Worm (Caenorhabditis elegans) whole organism, L2 larva: ENCODE measurements around the gene nhr-202.

ENCODE experiments used
- R02D3.7 ChIP-seq: fragments of 150-350 bp; optimal IDR thresholded peaks from 2 replicates; lab custom pipeline; 2014; ENCODE audit warnings: missing biosample characterization, missing genetic modification characterization
- alr-1 ChIP-seq: fragments of 150-350 bp; optimal IDR thresholded peaks from 2 replicates; lab custom pipeline; 2014; ENCODE audit warnings: missing biosample characterization, missing genetic modification characterization
- ama-1 ChIP-seq: fragments of 150-350 bp; optimal IDR thresholded peaks from 2 replicates; lab custom pipeline; 2018; ENCODE audit warnings: inconsistent platforms
- ceh-16 ChIP-seq: fragments of 150-350 bp; optimal IDR thresholded peaks from 2 replicates; lab custom pipeline; 2014; ENCODE audit warnings: missing biosample characterization, missing genetic modification characterization
- ceh-82 ChIP-seq: fragments of 150-350 bp; optimal IDR thresholded peaks from 2 replicates; lab custom pipeline; 2014; ENCODE audit warnings: missing biosample characterization, missing genetic modification characterization
- crh-2 ChIP-seq: sonication (generic microtip); optimal IDR thresholded peaks from 2 replicates; lab custom pipeline; 2017; ENCODE audit warnings: missing biosample characterization, missing genetic modification characterization
- dmd-4 ChIP-seq: sonication (generic microtip); optimal IDR thresholded peaks from 2 replicates; lab custom pipeline; 2017; ENCODE audit warnings: missing biosample characterization, missing genetic modification characterization
- egl-27 ChIP-seq: sonication (generic microtip); optimal IDR thresholded peaks from 3 replicates; lab custom pipeline; 2017; ENCODE audit warnings: missing biosample characterization, missing genetic modification reagents, missing genetic modification characterization
- elt-1 ChIP-seq: fragments of 150-350 bp; optimal IDR thresholded peaks from 2 replicates; lab custom pipeline; 2014; ENCODE audit warnings: missing biosample characterization, missing genetic modification characterization
- fos-1 ChIP-seq: fragments of 150-350 bp; optimal IDR thresholded peaks from 2 replicates; lab custom pipeline; 2014; ENCODE audit warnings: missing biosample characterization, missing genetic modification characterization
- gmeb-1 ChIP-seq: fragments of 150-350 bp; optimal IDR thresholded peaks from 2 replicates; lab custom pipeline; 2014; ENCODE audit warnings: missing biosample characterization, missing genetic modification characterization
- lin-11 ChIP-seq: fragments of 150-350 bp; sonication (generic microtip); optimal IDR thresholded peaks from 2 replicates; lab custom pipeline; 2014; ENCODE audit warnings: missing biosample characterization, missing genetic modification characterization, inconsistent platforms, mixed read lengths
- lsy-2 ChIP-seq, 2 experiments: fragments of 150-350 bp in 1 of 2; sonication (generic microtip) in 1 of 2; optimal IDR thresholded peaks; 2 replicates each; lab custom pipeline; 2014 to 2017; ENCODE audit warnings: missing biosample characterization in 2 of 2, missing genetic modification characterization in 2 of 2
- mab-5 ChIP-seq: fragments of 150-350 bp; optimal IDR thresholded peaks from 2 replicates; lab custom pipeline; 2014; ENCODE audit warnings: missing biosample characterization, missing genetic modification characterization
- mdl-1 ChIP-seq, 2 experiments: fragments of 150-350 bp in 1 of 2; sonication (generic microtip) in 1 of 2; optimal IDR thresholded peaks; 2 replicates each; lab custom pipeline; 2017; ENCODE audit warnings: missing biosample characterization in 2 of 2, missing genetic modification characterization in 2 of 2
- nhr-10 ChIP-seq: sonication (generic microtip); optimal IDR thresholded peaks from 2 replicates; lab custom pipeline; 2017; ENCODE audit warnings: missing biosample characterization, missing genetic modification characterization
- nhr-12 ChIP-seq: fragments of 150-350 bp; optimal IDR thresholded peaks from 2 replicates; lab custom pipeline; 2014; ENCODE audit warnings: missing biosample characterization, missing genetic modification characterization
- nhr-129 ChIP-seq: fragments of 150-350 bp; optimal IDR thresholded peaks from 2 replicates; lab custom pipeline; 2014; ENCODE audit warnings: missing biosample characterization, missing genetic modification characterization
- nhr-21 ChIP-seq: fragments of 150-350 bp; optimal IDR thresholded peaks from 2 replicates; lab custom pipeline; 2014; ENCODE audit warnings: missing biosample characterization, missing genetic modification characterization
- nhr-23 ChIP-seq: fragments of 150-350 bp; optimal IDR thresholded peaks from 2 replicates; lab custom pipeline; 2014; ENCODE audit warnings: missing biosample characterization, missing genetic modification reagents, missing genetic modification characterization
- nhr-237 ChIP-seq: fragments of 150-350 bp; optimal IDR thresholded peaks from 2 replicates; lab custom pipeline; 2014; ENCODE audit warnings: missing biosample characterization, missing genetic modification characterization
- nhr-25 ChIP-seq: fragments of 150-350 bp; sonication (generic microtip); optimal IDR thresholded peaks from 3 replicates; lab custom pipeline; 2014; ENCODE audit warnings: missing biosample characterization, missing genetic modification characterization
- nhr-6 ChIP-seq: fragments of 150-350 bp; optimal IDR thresholded peaks from 2 replicates; lab custom pipeline; 2014; ENCODE audit warnings: missing biosample characterization, missing genetic modification characterization
- nhr-77 ChIP-seq: fragments of 150-350 bp; optimal IDR thresholded peaks from 2 replicates; lab custom pipeline; 2014; ENCODE audit warnings: missing biosample characterization, missing genetic modification characterization
- peb-1 ChIP-seq: fragments of 150-350 bp; optimal IDR thresholded peaks from 2 replicates; lab custom pipeline; 2014; ENCODE audit warnings: missing biosample characterization, missing genetic modification characterization
- sem-4 ChIP-seq: fragments of 150-350 bp; optimal IDR thresholded peaks from 2 replicates; lab custom pipeline; 2014; ENCODE audit warnings: missing biosample characterization, missing genetic modification reagents, missing genetic modification characterization
- sma-3 ChIP-seq: sonication (generic microtip); optimal IDR thresholded peaks from 2 replicates; lab custom pipeline; 2016; ENCODE audit warnings: missing genetic modification reagents, missing genetic modification characterization, missing compliant biosample characterization
- unc-55 ChIP-seq: fragments of 150-350 bp; sonication (generic microtip); optimal IDR thresholded peaks from 3 replicates; lab custom pipeline; 2014; ENCODE audit warnings: missing biosample characterization, missing genetic modification reagents, missing genetic modification characterization
- zag-1 ChIP-seq: fragments of 150-350 bp; optimal IDR thresholded peaks from 2 replicates; lab custom pipeline; 2014; ENCODE audit warnings: missing biosample characterization, missing genetic modification characterization
- ztf-1 ChIP-seq: fragments of 200-800 bp; sonication (Bioruptor generic); conservative IDR thresholded peaks from 2 replicates; pipeline ENCODE4 v1.3.6; 2022; ENCODE audit warnings: missing genetic modification characterization, missing compliant biosample characterization
- ztf-4 ChIP-seq: fragments of 150-350 bp; optimal IDR thresholded peaks from 2 replicates; lab custom pipeline; 2014; ENCODE audit warnings: missing biosample characterization, missing genetic modification characterization

nhr-202 gene

DNA sequence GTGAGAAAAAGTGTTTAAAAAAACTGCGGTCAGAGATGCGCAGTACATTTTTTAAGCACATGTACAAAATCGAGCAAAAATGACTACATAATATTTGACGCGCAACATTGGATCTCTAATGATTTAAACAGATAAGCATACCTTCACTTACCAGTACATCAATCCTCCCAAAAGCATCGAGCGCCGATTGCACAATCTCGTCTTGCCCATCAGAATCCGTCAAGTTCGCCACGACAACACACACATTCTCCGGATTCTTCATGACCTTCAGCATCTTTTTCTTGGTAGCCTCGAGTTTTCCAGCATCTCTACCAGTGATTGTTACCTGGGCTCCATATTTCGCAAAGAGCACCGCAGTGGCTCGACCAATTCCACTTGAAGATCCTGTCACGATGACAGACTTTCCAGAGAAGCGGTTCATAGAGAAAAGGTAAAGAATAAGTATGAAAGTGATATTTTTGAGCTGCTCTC, 40.5 kb downstream of the nhr-202 start, which contains the start of gene T01G6.10:
Gene T01G6.10 (minus strand): TSS at position 421 of the 471 bp plus-strand sequence.
- no peak for TF ChIP-seq egl-27 (tag; lab: Kevin White, UChicago)
- TF ChIP-seq mab-5: no peak
- TF ChIP-seq alr-1 (tag; lab: Kevin White, UChicago): no peak
- no peak for TF ChIP-seq nhr-6
- TF ChIP-seq elt-1: no peak
- TF ChIP-seq ceh-82 (tag; lab: Kevin White, UChicago): no peak
- TF ChIP-seq ztf-1 (GFP tag; lab: Robert Waterston, UW): no peak
- no peak for TF ChIP-seq sma-3 (GFP tag; lab: Kevin White, UChicago)
- TF ChIP-seq lsy-2 (tag; optimal IDR thresholded peaks at IDR 0.05; lab: Kevin White, UChicago): no peak
- TF ChIP-seq nhr-21: no peak
- TF ChIP-seq dmd-4 (tag; lab: Kevin White, UChicago): no peak
- TF ChIP-seq ztf-4: no peak
- TF ChIP-seq nhr-77 (tag; lab: Kevin White, UChicago): no peak
- TF ChIP-seq lin-11 (tag; lab: Kevin White, UChicago): no peak
- no peak for TF ChIP-seq unc-55
- TF ChIP-seq, all 48 proteins: peak for 0

DNA sequence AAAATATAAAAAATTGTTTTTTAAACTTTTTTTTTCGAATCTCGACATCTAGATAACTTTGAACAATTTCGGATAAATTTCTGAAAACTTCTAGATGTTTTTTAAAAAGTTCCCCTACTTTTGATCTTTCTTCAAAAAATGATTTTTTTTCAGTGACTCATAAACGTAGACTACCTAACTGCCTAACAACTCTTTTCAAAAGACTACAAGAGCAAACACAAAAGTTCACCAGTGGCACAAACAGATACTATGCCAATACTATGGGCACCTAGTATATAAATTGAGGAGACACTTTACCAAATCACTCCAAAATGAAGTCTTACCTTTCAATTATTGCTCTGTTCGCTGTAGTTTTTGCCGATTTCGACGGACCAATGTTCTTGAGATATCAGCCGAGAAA, 41.3 kb downstream of the nhr-202 start, which contains the start of gene srlf-35:
Gene srlf-35 (plus strand): TSS at position 301 of the 400 bp plus-strand sequence.
- TF ChIP-seq ceh-16 (tag; lab: Kevin White, UChicago): no peak
- no peak for TF ChIP-seq nhr-23 (tag; lab: Kevin White, UChicago)
- TF ChIP-seq fos-1: no peak
- TF ChIP-seq sem-4: no peak
- no peak for TF ChIP-seq nhr-237 (tag; lab: Kevin White, UChicago)
- TF ChIP-seq lin-11 (tag; lab: Kevin White, UChicago): no peak
- TF ChIP-seq zag-1 (tag; lab: Kevin White, UChicago): no peak
- TF ChIP-seq ama-1: no peak
- TF ChIP-seq nhr-12 (tag; lab: Kevin White, UChicago): no peak
- TF ChIP-seq elt-1: no peak
- TF ChIP-seq unc-55: no peak
- TF ChIP-seq crh-2 (tag; lab: Kevin White, UChicago): no peak
- TF ChIP-seq ztf-4: no peak
- no peak for TF ChIP-seq nhr-129
- no peak for TF ChIP-seq nhr-25 (tag; lab: Kevin White, UChicago)
- no peak for TF ChIP-seq ceh-82 (tag; lab: Kevin White, UChicago)
- TF ChIP-seq gmeb-1 (tag; lab: Kevin White, UChicago): no peak

DNA sequence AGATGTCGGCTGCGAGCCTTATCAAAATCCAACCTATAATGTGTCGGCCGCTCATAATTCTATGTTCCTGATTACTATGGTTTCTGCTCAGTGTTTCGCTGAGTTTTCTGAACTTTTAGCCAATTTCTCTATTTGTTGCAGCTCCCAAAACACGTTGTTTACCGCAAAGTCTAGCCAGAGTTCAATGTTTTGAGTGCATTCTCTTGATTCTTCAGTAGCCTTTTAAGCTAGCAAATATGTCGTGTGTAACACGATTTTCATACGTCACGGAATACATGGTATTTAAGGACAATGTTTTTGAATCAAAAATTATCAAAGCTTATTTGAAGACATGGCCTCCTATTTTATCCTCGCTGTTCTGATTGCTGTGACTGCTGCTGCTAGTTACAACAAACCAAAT, 42.8 kb downstream of the nhr-202 start, which contains the start of gene srlf-19:
Gene srlf-19 (plus strand): TSS at position 301 of the 400 bp plus-strand sequence.
- TF ChIP-seq ceh-16 (tag; lab: Kevin White, UChicago): no peak
- no peak for TF ChIP-seq mdl-1 (tag; optimal IDR thresholded peaks at IDR 0.05; lab: Kevin White, UChicago)
- TF ChIP-seq peb-1: no peak
- no peak for TF ChIP-seq ztf-1 (GFP tag; lab: Robert Waterston, UW)
- no peak for TF ChIP-seq ceh-82 (tag; lab: Kevin White, UChicago)

DNA sequence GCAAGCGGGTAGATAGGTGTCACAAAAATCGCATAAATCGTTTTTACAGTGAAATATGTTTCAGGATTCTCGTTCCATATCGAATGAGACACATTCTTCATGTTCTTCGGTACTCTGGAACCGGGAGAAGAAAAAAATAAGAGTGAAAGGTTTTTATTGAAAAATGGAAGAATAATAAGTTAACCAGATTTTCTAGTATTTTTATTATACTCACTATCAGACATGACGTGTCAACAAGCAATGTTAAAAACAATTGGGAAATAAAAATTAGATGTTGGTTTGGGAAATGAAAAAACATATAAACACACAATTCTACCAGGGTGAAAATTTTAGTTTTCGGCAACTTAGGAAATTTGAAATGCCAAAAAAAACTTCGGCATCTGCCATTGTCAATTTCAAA, 50.0 kb downstream of the nhr-202 start, which contains the start of gene srh-37:
Gene srh-37 (minus strand): TSS at position 101 of the 400 bp plus-strand sequence.
- TF ChIP-seq ama-1: no peak
- TF ChIP-seq nhr-23 (tag; lab: Kevin White, UChicago): no peak
- no peak for TF ChIP-seq sem-4
- TF ChIP-seq R02D3.7 (tag; lab: Kevin White, UChicago): no peak
- TF ChIP-seq nhr-10 (tag; lab: Kevin White, UChicago): no peak
- no peak for TF ChIP-seq crh-2 (tag; lab: Kevin White, UChicago)
